Fruit fly (Drosophila melanogaster): ENCODE measurements around the gene NKCC.

NKCC gene

dm6 chr3R:5485295-5485718 lies 17.2 kb downstream of the NKCC start, which contains the start of gene CG31550:
CG31550 (plus strand) TSS chr3R:5485543.
- TF ChIP-seq CG11762 (GFP tag; optimal IDR thresholded peaks at IDR 0.05; ENCODE audit: insufficient read depth) (no peak), fd59A (GFP tag; optimal IDR thresholded peaks at IDR 0.05) (no peak), topi (GFP tag; optimal IDR thresholded peaks at IDR 0.05) (peak; percentile 57), CG9139 (GFP tag; optimal IDR thresholded peaks at IDR 0.05) (no peak), dsx (GFP tag; optimal IDR thresholded peaks at IDR 0.05; ENCODE audit: poor library complexity, severe bottlenecking) (no peak), CG32006 (GFP tag; optimal IDR thresholded peaks at IDR 0.05) (no peak), Met (GFP tag; optimal IDR thresholded peaks at IDR 0.05) (no peak), Eip75B (GFP tag; optimal IDR thresholded peaks at IDR 0.05) (no peak), CG8119 (GFP tag; IDR thresholded peaks at IDR 0.05) (peak; percentile 72), CG15336 (GFP tag; IDR thresholded peaks at IDR 0.05) (peak; percentile 47), CG7368 (GFP tag; optimal IDR thresholded peaks at IDR 0.05) (no peak), Sox14 (GFP tag; optimal IDR thresholded peaks at IDR 0.05) (no peak), Lpt (GFP tag; optimal IDR thresholded peaks at IDR 0.05) (peak; percentile 18), Sox15 (GFP tag; optimal IDR thresholded peaks at IDR 0.05) (peak; percentile 39), Hr4 (GFP tag; optimal IDR thresholded peaks at IDR 0.05) (no peak), salr (GFP tag; optimal IDR thresholded peaks at IDR 0.05) (no peak), CG8319 (GFP tag; optimal IDR thresholded peaks at IDR 0.05) (no peak), Sox102F (GFP tag; optimal IDR thresholded peaks at IDR 0.05) (no peak), CG6808 (GFP tag; optimal IDR thresholded peaks at IDR 0.05) (no peak), cyc (GFP tag; optimal IDR thresholded peaks at IDR 0.05) (peak; percentile 58), achi (GFP tag; optimal IDR thresholded peaks at IDR 0.05) (no peak), CG6163 (GFP tag; IDR thresholded peaks at IDR 0.05) (peak; percentile 52; the same call in 1 of the 3 replicates), Hr38 (GFP tag; optimal IDR thresholded peaks at IDR 0.05) (no peak), OdsH (GFP tag; optimal IDR thresholded peaks at IDR 0.05) (no peak), Blimp-1 (GFP tag; optimal IDR thresholded peaks at IDR 0.05) (no peak), CG4318 (GFP tag; optimal IDR thresholded peaks at IDR 0.05) (no peak), net (GFP tag; optimal IDR thresholded peaks at IDR 0.05) (peak; percentile 46), vri (GFP tag; optimal IDR thresholded peaks at IDR 0.05) (no peak), CG11902 (GFP tag; optimal IDR thresholded peaks at IDR 0.05) (peak; percentile 28), svp (GFP tag) (no peak), CG6792 (GFP tag; optimal IDR thresholded peaks at IDR 0.05) (peak; percentile 39), Smox (GFP tag; optimal IDR thresholded peaks at IDR 0.05) (peak; percentile 38), Hr39 (GFP tag; optimal IDR thresholded peaks at IDR 0.05) (peak; percentile 55), pdm3 (GFP tag; optimal IDR thresholded peaks at IDR 0.05) (no peak), esn (GFP tag; optimal IDR thresholded peaks at IDR 0.05) (peak; percentile 70), CG3919 (GFP tag; optimal IDR thresholded peaks at IDR 0.05) (no peak), CG8632 (GFP tag; optimal IDR thresholded peaks at IDR 0.05) (peak; percentile 47), CG1621 (tag; optimal IDR thresholded peaks at IDR 0.05) (no peak), lz (GFP tag; optimal IDR thresholded peaks at IDR 0.05) (peak; percentile 53), ss (GFP tag; optimal IDR thresholded peaks at IDR 0.05) (no peak), CG3032 (tag; optimal IDR thresholded peaks at IDR 0.05) (peak; percentile 69), fkh (GFP tag; optimal IDR thresholded peaks at IDR 0.05) (no peak), Gug (GFP tag; IDR thresholded peaks at IDR 0.05) (peak; percentile 55), CG34406 (GFP tag; optimal IDR thresholded peaks at IDR 0.05) (peak; percentile 60), CG31627 (GFP tag; optimal IDR thresholded peaks at IDR 0.05) (peak; percentile 62), dac (GFP tag; optimal IDR thresholded peaks at IDR 0.05) (no peak), CG10631 (GFP tag; optimal IDR thresholded peaks at IDR 0.05) (peak; percentile 73), Ets96B (tag; optimal IDR thresholded peaks at IDR 0.05) (no peak), Ets21C (GFP tag; optimal IDR thresholded peaks at IDR 0.05) (no peak), CG10669 (GFP tag; optimal IDR thresholded peaks at IDR 0.05) (no peak), Eip93F (GFP tag; optimal IDR thresholded peaks at IDR 0.05) (no peak), acj6 (GFP tag; optimal IDR thresholded peaks at IDR 0.05) (peak; percentile 58), CG6276 (GFP tag; optimal IDR thresholded peaks at IDR 0.05) (no peak)

Measured in whole organism, prepupa.